Fruit fly (Drosophila melanogaster): ENCODE results near the gene CG43349.

Gene CG43349

dm6 chr2L:1157679-1158518 lies 42.1 kb upstream of the CG43349 start, which contains the start of gene capt:
capt (minus strand) TSS chr2L:1158262.
- TF ChIP-seq CG13123 (GFP tag; optimal IDR thresholded peaks at IDR 0.05) (no peak), wdn (GFP tag; IDR thresholded peaks at IDR 0.05) (no peak), run (tag; optimal IDR thresholded peaks at IDR 0.05) (no peak), Hr3 (GFP tag; optimal IDR thresholded peaks at IDR 0.05) (peak; percentile 41), zen2 (GFP tag; IDR thresholded peaks at IDR 0.05; ENCODE audit: partially characterized antibody) (no peak), dimm (GFP tag; IDR thresholded peaks at IDR 0.05) (no peak), eyg (GFP tag; optimal IDR thresholded peaks at IDR 0.05) (no peak), CG7372 (GFP tag; IDR thresholded peaks at IDR 0.05) (peak; percentile 39; the same call in 1 of the 2 replicates), bsh (GFP tag; optimal IDR thresholded peaks at IDR 0.05) (peak in 1 of 2 experiments; percentile 11), slou (GFP tag; optimal IDR thresholded peaks at IDR 0.05) (no peak), Optix (GFP tag; IDR thresholded peaks at IDR 0.05) (no peak), B-H2 (GFP tag; optimal IDR thresholded peaks at IDR 0.05) (no peak), CG4328 (GFP tag; optimal IDR thresholded peaks at IDR 0.05) (no peak), fru (optimal IDR thresholded peaks at IDR 0.05) (no peak), CG1792 (GFP tag; optimal IDR thresholded peaks at IDR 0.05) (no peak), unpg (GFP tag; optimal IDR thresholded peaks at IDR 0.05) (peak; percentile 2), ci (GFP tag; IDR thresholded peaks at IDR 0.05) (peak; percentile 57; the same call in 1 of the 3 replicates), lbe (GFP tag; optimal IDR thresholded peaks at IDR 0.05) (no peak), Deaf1 (tag; optimal IDR thresholded peaks at IDR 0.05) (no peak), CG33213 (GFP tag; optimal IDR thresholded peaks at IDR 0.05) (no peak), CG18764 (GFP tag; optimal IDR thresholded peaks at IDR 0.05) (no peak), CG7357 (GFP tag; IDR thresholded peaks at IDR 0.05) (no peak), zen (tag; optimal IDR thresholded peaks at IDR 0.05) (peak; percentile 17), CTCF (GFP tag; optimal IDR thresholded peaks at IDR 0.05) (no peak), CG10321 (GFP tag; IDR thresholded peaks at IDR 0.05) (0 out of 2 replicates have a peak, but pooled peaks have one; percentile 9), Hmr (GFP tag; optimal IDR thresholded peaks at IDR 0.05) (no peak), Nf-YB (GFP tag; optimal IDR thresholded peaks at IDR 0.05) (no peak), CG13894 (tag; optimal IDR thresholded peaks at IDR 0.05) (no peak), ftz-f1 (GFP tag; optimal IDR thresholded peaks at IDR 0.05) (no peak), abd-A (tag; optimal IDR thresholded peaks at IDR 0.05) (peak; percentile 67), gro (GFP tag; optimal IDR thresholded peaks at IDR 0.05) (peak; percentile 3), CG11247 (GFP tag; IDR thresholded peaks at IDR 0.05) (no peak; the same call in 1 of the 2 replicates), Pdp1 (GFP tag; optimal IDR thresholded peaks at IDR 0.05) (peak; percentile 18 to 31), vfl (GFP tag; optimal IDR thresholded peaks at IDR 0.05) (no peak), Hr39 (optimal IDR thresholded peaks at IDR 0.05) (no peak), D19A (tag; optimal IDR thresholded peaks at IDR 0.05) (no peak), Fer2 (tag; optimal IDR thresholded peaks at IDR 0.05) (no peak), CrebB (tag; optimal IDR thresholded peaks at IDR 0.05) (no peak), CG1529 (GFP tag; optimal IDR thresholded peaks at IDR 0.05) (no peak), ash1 (GFP tag; optimal IDR thresholded peaks at IDR 0.05) (no peak), zfh1 (GFP tag; IDR thresholded peaks at IDR 0.05) (0 out of 3 replicates have a peak, but pooled peaks have one; percentile 30), CG1024 (GFP tag; IDR thresholded peaks at IDR 0.05) (no peak), CG5953 (GFP tag; IDR thresholded peaks at IDR 0.05) (no peak), cato (GFP tag; optimal IDR thresholded peaks at IDR 0.05; ENCODE audit: borderline replicate concordance) (no peak), crc (GFP tag; optimal IDR thresholded peaks at IDR 0.05) (no peak), CG12744 (GFP tag; optimal IDR thresholded peaks at IDR 0.05) (no peak), CG3163 (GFP tag; optimal IDR thresholded peaks at IDR 0.05) (no peak), Ssrp (tag; optimal IDR thresholded peaks at IDR 0.05) (peak; percentile 22), CG17361 (GFP tag; IDR thresholded peaks at IDR 0.05) (peak; percentile 58; the same call in 2 of the 3 replicates), disco-r (GFP tag; optimal IDR thresholded peaks at IDR 0.05) (no peak), mld (GFP tag; IDR thresholded peaks at IDR 0.05; ENCODE audit: partially characterized antibody) (no peak)

Data from whole organism, embryonic.